Fruit fly (Drosophila melanogaster) whole organism, embryonic: ENCODE data around the gene trx.

ENCODE experiments used
- Asciz ChIP-seq: fragments of 200-800 bp; sonication (Bioruptor generic); optimal IDR thresholded peaks from 2 replicates; lab custom pipeline; 2017; ENCODE audit warnings: missing biosample characterization, mild to moderate bottlenecking, missing genetic modification characterization, missing genetic modification reagents
- Atf-2 ChIP-seq: fragments of 200-800 bp; sonication (Bioruptor generic); optimal IDR thresholded peaks from 2 replicates; lab custom pipeline; 2016; ENCODE audit warnings: missing biosample characterization, missing genetic modification characterization
- Atf3 ChIP-seq: fragments of 200-800 bp; sonication (Bioruptor generic); optimal IDR thresholded peaks from 3 replicates; lab custom pipeline; 2016; ENCODE audit warnings: missing biosample characterization, missing genetic modification characterization
- Bgb ChIP-seq: fragments of 200-800 bp; sonication (Bioruptor generic); IDR thresholded peaks from 2 replicates; pipeline ENCODE4 v1.3.6; 2022; ENCODE audit warnings: missing biosample characterization, missing genetic modification characterization; ENCODE audit not compliant: partially characterized antibody
- CG10431 ChIP-seq: fragments of 200-800 bp; sonication (Bioruptor generic); optimal IDR thresholded peaks from 3 replicates; lab custom pipeline; 2018; ENCODE audit warnings: missing biosample characterization, mild to moderate bottlenecking, missing genetic modification characterization
- CG10959 ChIP-seq: fragments of 200-800 bp; sonication (Bioruptor generic); IDR thresholded peaks from 2 replicates; pipeline ENCODE4 v1.3.6; 2022; ENCODE audit warnings: missing biosample characterization, missing genetic modification characterization
- CG10979 ChIP-seq: fragments of 200-800 bp; sonication (Bioruptor generic); optimal IDR thresholded peaks from 2 replicates; lab custom pipeline; 2018; ENCODE audit warnings: missing biosample characterization, mild to moderate bottlenecking, missing genetic modification characterization, moderate library complexity
- CG12155 ChIP-seq: fragments of 200-800 bp; sonication (Bioruptor generic); optimal IDR thresholded peaks from 3 replicates; lab custom pipeline; 2016; ENCODE audit warnings: missing biosample characterization, missing genetic modification characterization
- CG12236 ChIP-seq: fragments of 200-800 bp; sonication (Bioruptor generic); optimal IDR thresholded peaks from 2 replicates; lab custom pipeline; 2016; ENCODE audit warnings: missing biosample characterization, missing genetic modification characterization
- CG12299 ChIP-seq: fragments of 200-800 bp; sonication (Bioruptor generic); optimal IDR thresholded peaks from 2 replicates; lab custom pipeline; 2018; ENCODE audit warnings: missing biosample characterization, mild to moderate bottlenecking, missing genetic modification characterization
- CG13775 ChIP-seq: fragments of 200-800 bp; sonication (Bioruptor generic); optimal IDR thresholded peaks from 3 replicates; lab custom pipeline; 2017; ENCODE audit warnings: missing biosample characterization, mild to moderate bottlenecking, missing genetic modification characterization
- CG14014 ChIP-seq: fragments of 200-800 bp; sonication (Bioruptor generic); IDR thresholded peaks from 2 replicates; pipeline ENCODE4 v1.3.6; 2022; ENCODE audit warnings: missing biosample characterization, missing genetic modification characterization
- CG1603 ChIP-seq: fragments of 200-800 bp; sonication (Bioruptor generic); optimal IDR thresholded peaks from 2 replicates; lab custom pipeline; 2019; ENCODE audit warnings: missing biosample characterization, mild to moderate bottlenecking, missing genetic modification characterization, moderate library complexity
- CG16779 ChIP-seq: fragments of 200-800 bp; sonication (Bioruptor generic); IDR thresholded peaks from 2 replicates; pipeline ENCODE4 v1.3.6; 2022; ENCODE audit warnings: missing biosample characterization, missing genetic modification characterization
- CG16863 ChIP-seq: fragments of 200-800 bp; sonication (Bioruptor generic); optimal IDR thresholded peaks from 3 replicates; lab custom pipeline; 2016; ENCODE audit warnings: missing biosample characterization, missing genetic modification characterization
- CG17385 ChIP-seq: fragments of 200-800 bp; sonication (Bioruptor generic); optimal IDR thresholded peaks from 3 replicates; lab custom pipeline; 2018; ENCODE audit warnings: missing biosample characterization, mild to moderate bottlenecking, missing genetic modification characterization
- CG2120 ChIP-seq: fragments of 200-800 bp; sonication (Bioruptor generic); optimal IDR thresholded peaks from 3 replicates; lab custom pipeline; 2016; ENCODE audit warnings: missing biosample characterization, missing genetic modification characterization
- CG2875 ChIP-seq: fragments of 200-800 bp; sonication (Bioruptor generic); optimal IDR thresholded peaks from 2 replicates; lab custom pipeline; 2017; ENCODE audit warnings: missing biosample characterization, mild to moderate bottlenecking, missing genetic modification characterization, missing genetic modification reagents
- CG4707 ChIP-seq: fragments of 200-800 bp; sonication (Bioruptor generic); optimal IDR thresholded peaks from 2 replicates; lab custom pipeline; 2018; ENCODE audit warnings: missing biosample characterization, mild to moderate bottlenecking, missing genetic modification characterization, moderate library complexity
- CG6175 ChIP-seq: fragments of 200-800 bp; sonication (Bioruptor generic); IDR thresholded peaks from 3 replicates; pipeline ENCODE4 v1.3.6; 2022; ENCODE audit warnings: missing biosample characterization, missing genetic modification characterization
- CG6254 ChIP-seq: fragments of 200-800 bp; sonication (Bioruptor generic); optimal IDR thresholded peaks from 3 replicates; lab custom pipeline; 2017; ENCODE audit warnings: mild to moderate bottlenecking, missing biosample characterization, missing genetic modification reagents, missing genetic modification characterization
- CG7786 ChIP-seq: fragments of 200-800 bp; sonication (Bioruptor generic); optimal IDR thresholded peaks from 2 replicates; lab custom pipeline; 2016; ENCODE audit warnings: missing biosample characterization, missing genetic modification characterization
- CG8478 ChIP-seq: fragments of >200 bp; optimal IDR thresholded peaks from 2 replicates; lab custom pipeline; 2018
- CG9609 ChIP-seq: fragments of 200-800 bp; sonication (Bioruptor generic); optimal IDR thresholded peaks from 3 replicates; lab custom pipeline; 2016; ENCODE audit warnings: missing biosample characterization, missing genetic modification characterization
- Dp ChIP-seq: fragments of 200-800 bp; sonication (Bioruptor generic); optimal IDR thresholded peaks from 2 replicates; lab custom pipeline; 2018; ENCODE audit warnings: missing biosample characterization, mild to moderate bottlenecking, missing genetic modification characterization, moderate library complexity
- Fer2 ChIP-seq: fragments of 200-800 bp; sonication (Bioruptor generic); optimal IDR thresholded peaks from 2 replicates; lab custom pipeline; 2018; ENCODE audit warnings: missing biosample characterization, mild to moderate bottlenecking, missing genetic modification characterization, moderate library complexity
- Lhr ChIP-seq: fragments of 200-800 bp; sonication (Bioruptor generic); optimal IDR thresholded peaks from 3 replicates; lab custom pipeline; 2017; ENCODE audit warnings: mild to moderate bottlenecking, missing biosample characterization, missing genetic modification reagents, missing genetic modification characterization
- MTF-1 ChIP-seq: fragments of 200-800 bp; sonication (Bioruptor generic); optimal IDR thresholded peaks from 2 replicates; lab custom pipeline; 2018; ENCODE audit warnings: missing biosample characterization, mild to moderate bottlenecking, missing genetic modification characterization, borderline replicate concordance
- Mes4 ChIP-seq: fragments of 200-800 bp; sonication (Bioruptor generic); optimal IDR thresholded peaks from 2 replicates; lab custom pipeline; 2016; ENCODE audit warnings: missing biosample characterization, missing genetic modification characterization
- NFAT ChIP-seq: fragments of 200-800 bp; sonication (Bioruptor generic); IDR thresholded peaks from 2 replicates; pipeline ENCODE4 v1.3.6; 2022; ENCODE audit warnings: missing biosample characterization, missing genetic modification characterization
- Neu2 ChIP-seq: fragments of 200-800 bp; sonication (Bioruptor generic); optimal IDR thresholded peaks from 3 replicates; lab custom pipeline; 2016; ENCODE audit warnings: missing biosample characterization, missing genetic modification characterization, borderline replicate concordance
- Nf-YB ChIP-seq: fragments of 200-800 bp; sonication (Bioruptor generic); optimal IDR thresholded peaks from 3 replicates; lab custom pipeline; 2019; ENCODE audit warnings: missing biosample characterization, mild to moderate bottlenecking, missing genetic modification characterization, moderate library complexity
- Rx ChIP-seq: fragments of 200-800 bp; sonication (Bioruptor generic); IDR thresholded peaks from 2 replicates; pipeline ENCODE4 v1.3.6; 2022; ENCODE audit warnings: missing biosample characterization, missing genetic modification characterization
- Ssrp ChIP-seq: fragments of 200-800 bp; sonication (Bioruptor generic); optimal IDR thresholded peaks from 2 replicates; lab custom pipeline; 2018; ENCODE audit warnings: missing biosample characterization, mild to moderate bottlenecking, missing genetic modification characterization, moderate library complexity
- Trl ChIP-seq, 3 experiments: fragments of >200 bp in 2 of 3; fragments of 200-800 bp in 1 of 3; sonication (Bioruptor generic) in 1 of 3; optimal IDR thresholded peaks; 2 replicates in 1 of 3; 3 replicates in 2 of 3; lab custom pipeline; 2016 to 2017; ENCODE audit warnings: missing biosample characterization in 1 of 3, missing genetic modification characterization in 1 of 3
- al ChIP-seq: fragments of 200-800 bp; sonication (Bioruptor generic); IDR thresholded peaks from 2 replicates; pipeline ENCODE4 v1.3.6; 2022; ENCODE audit warnings: missing biosample characterization, missing genetic modification characterization
- chm ChIP-seq: fragments of 200-800 bp; sonication (Bioruptor generic); IDR thresholded peaks from 2 replicates; pipeline ENCODE4 v1.3.6; 2022; ENCODE audit warnings: missing biosample characterization, missing genetic modification characterization
- corto ChIP-seq: fragments of 200-800 bp; sonication (Bioruptor generic); optimal IDR thresholded peaks from 2 replicates; lab custom pipeline; 2016; ENCODE audit warnings: missing biosample characterization, mild to moderate bottlenecking, missing genetic modification characterization, moderate library complexity
- danr ChIP-seq: fragments of 200-800 bp; sonication (Bioruptor generic); IDR thresholded peaks from 2 replicates; pipeline ENCODE4 v1.3.6; 2022; ENCODE audit warnings: missing biosample characterization, missing genetic modification characterization
- dpn ChIP-seq, 2 experiments: fragments of 200-800 bp; sonication (Bioruptor generic); optimal IDR thresholded peaks; 3 replicates each; lab custom pipeline; 2016; ENCODE audit warnings: missing biosample characterization in 2 of 2, missing genetic modification characterization in 2 of 2
- insv ChIP-seq, 2 experiments: fragments of 200-800 bp; sonication (Bioruptor generic); optimal IDR thresholded peaks; 3 replicates each; lab custom pipeline; 2016 to 2018; ENCODE audit warnings: missing biosample characterization in 2 of 2, missing genetic modification characterization in 2 of 2
- lbe ChIP-seq: fragments of 200-800 bp; sonication (Bioruptor generic); optimal IDR thresholded peaks from 2 replicates; lab custom pipeline; 2016; ENCODE audit warnings: missing biosample characterization, mild to moderate bottlenecking, missing genetic modification characterization
- oc ChIP-seq: fragments of 200-800 bp; sonication (Bioruptor generic); optimal IDR thresholded peaks from 2 replicates; lab custom pipeline; 2018; ENCODE audit warnings: missing biosample characterization, mild to moderate bottlenecking, missing genetic modification characterization, moderate library complexity
- onecut ChIP-seq: fragments of 200-800 bp; sonication (Bioruptor generic); IDR thresholded peaks from 2 replicates; pipeline ENCODE4 v1.3.6; 2022; ENCODE audit warnings: missing biosample characterization, missing genetic modification characterization
- pum ChIP-seq: fragments of 200-800 bp; sonication (Bioruptor generic); optimal IDR thresholded peaks from 2 replicates; lab custom pipeline; 2016; ENCODE audit warnings: missing biosample characterization, missing genetic modification characterization
- ranshi ChIP-seq: fragments of 200-800 bp; sonication (Bioruptor generic); IDR thresholded peaks from 2 replicates; pipeline ENCODE4 v1.3.6; 2022; ENCODE audit warnings: missing biosample characterization, missing genetic modification characterization
- sd ChIP-seq: fragments of 200-800 bp; sonication (Bioruptor generic); optimal IDR thresholded peaks from 3 replicates; lab custom pipeline; 2018; ENCODE audit warnings: missing biosample characterization, mild to moderate bottlenecking, missing genetic modification characterization, moderate library complexity
- sna ChIP-seq: fragments of 200-800 bp; sonication (Bioruptor generic); IDR thresholded peaks from 2 replicates; pipeline ENCODE4 v1.3.6; 2022; ENCODE audit warnings: missing biosample characterization, missing genetic modification characterization; ENCODE audit not compliant: partially characterized antibody
- twi ChIP-seq: fragments of 200-800 bp; optimal IDR thresholded peaks from 2 replicates; lab custom pipeline; 2019; ENCODE audit warnings: missing biosample characterization, mild to moderate bottlenecking, missing genetic modification characterization, moderate library complexity
- unc-4 ChIP-seq: fragments of 200-800 bp; sonication (Bioruptor generic); IDR thresholded peaks from 2 replicates; pipeline ENCODE4 v1.3.6; 2022; ENCODE audit warnings: missing biosample characterization, missing genetic modification characterization; ENCODE audit not compliant: partially characterized antibody
- vfl ChIP-seq: fragments of 200-800 bp; sonication (Bioruptor generic); optimal IDR thresholded peaks from 2 replicates; lab custom pipeline; 2016; ENCODE audit warnings: missing biosample characterization, missing genetic modification characterization

The trx gene

DNA sequence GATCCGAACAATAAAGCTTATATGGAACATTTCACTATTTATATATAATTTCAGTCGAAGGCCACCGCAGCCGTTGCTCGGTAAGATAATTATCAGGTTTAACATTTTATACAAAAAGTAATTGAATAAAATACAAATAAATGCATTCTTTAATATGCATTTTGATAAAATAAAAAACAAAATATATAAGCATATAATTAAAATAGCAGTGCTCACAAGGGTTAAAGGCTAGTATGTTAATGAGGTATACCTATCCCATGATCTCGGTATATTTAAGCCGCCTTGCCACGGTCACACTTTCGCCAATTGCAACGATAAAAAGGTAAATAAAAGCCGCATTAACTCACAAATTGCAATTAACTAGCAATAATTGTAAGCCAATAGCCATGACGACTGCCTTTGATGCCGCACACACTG is 22.1 kb upstream of the trx start, which contains the start of gene Polr2I (continued):
- TF ChIP-seq MTF-1 (GFP tag; lab: Kevin White, UChicago) = no peak
- no peak for TF ChIP-seq danr (GFP tag; lab: Robert Waterston, UW)
- TF ChIP-seq Lhr = peak; percentile 6
- no peak for TF ChIP-seq Atf-2
- no peak for TF ChIP-seq CG1603 (tag; lab: Kevin White, UChicago)
- no peak for TF ChIP-seq al
- TF ChIP-seq sd (tag; lab: Kevin White, UChicago) = no peak
- TF ChIP-seq CG16779 (GFP tag; lab: Robert Waterston, UW) = no peak
- no peak for TF ChIP-seq NFAT (GFP tag; lab: Robert Waterston, UW)
- no peak for TF ChIP-seq CG16863 (GFP tag; lab: Kevin White, UChicago)
- TF ChIP-seq Trl (optimal IDR thresholded peaks at IDR 0.05; lab: Kevin White, UChicago) = no peak
- no peak for TF ChIP-seq Trl (GFP tag; optimal IDR thresholded peaks at IDR 0.05; lab: Kevin White, UChicago)
- no peak for TF ChIP-seq chm (GFP tag; lab: Robert Waterston, UW)
- no peak for TF ChIP-seq Rx (GFP tag; lab: Robert Waterston, UW)
- TF ChIP-seq unc-4 = no peak
- TF ChIP-seq CG14014 (GFP tag; lab: Robert Waterston, UW) = no peak
- no peak for TF ChIP-seq oc (tag; lab: Kevin White, UChicago)
- no peak for TF ChIP-seq Atf3 (GFP tag; lab: Kevin White, UChicago)
- TF ChIP-seq twi = peak; percentile 15
- TF ChIP-seq CG6254 = no peak
- no peak for TF ChIP-seq Nf-YB (GFP tag; lab: Kevin White, UChicago)
- TF ChIP-seq dpn (GFP tag; optimal IDR thresholded peaks at IDR 0.05; lab: Kevin White, UChicago) = peak in 1 of 2 experiments; percentile 10
- TF ChIP-seq ranshi = peak; percentile 42; the same call in 1 of the 2 replicates
- no peak for TF ChIP-seq Bgb
- peak; percentile 30 for TF ChIP-seq CG2120 (GFP tag; lab: Kevin White, UChicago)
- TF ChIP-seq Mes4 (GFP tag; lab: Kevin White, UChicago) = no peak
- TF ChIP-seq CG7786 (GFP tag; lab: Kevin White, UChicago) = no peak
- no peak for TF ChIP-seq Neu2 (GFP tag; lab: Kevin White, UChicago)
- no peak for TF ChIP-seq CG12236
- no peak for TF ChIP-seq CG4707
- TF ChIP-seq CG9609 (GFP tag; lab: Kevin White, UChicago) = no peak
- TF ChIP-seq onecut (GFP tag; lab: Robert Waterston, UW) = no peak
- TF ChIP-seq CG10431 (GFP tag; lab: Kevin White, UChicago) = peak; percentile 21
- TF ChIP-seq vfl (GFP tag; lab: Kevin White, UChicago) = no peak
- no peak for TF ChIP-seq insv (GFP tag; optimal IDR thresholded peaks at IDR 0.05; lab: Kevin White, UChicago)
- TF ChIP-seq Fer2 (tag; lab: Kevin White, UChicago) = no peak
- TF ChIP-seq CG17385 = peak; percentile 27
- peak; percentile 31 for TF ChIP-seq CG12155 (GFP tag; lab: Kevin White, UChicago)
- TF ChIP-seq Dp (GFP tag; lab: Kevin White, UChicago) = peak; percentile 21
- peak; percentile 49 for TF ChIP-seq CG13775 (GFP tag; lab: Kevin White, UChicago)
- TF ChIP-seq lbe (GFP tag; lab: Kevin White, UChicago) = no peak
- TF ChIP-seq CG2875 (GFP tag; lab: Kevin White, UChicago) = no peak
- no peak for TF ChIP-seq CG8478 (lab: Kevin White, UChicago)
- TF ChIP-seq pum (GFP tag; lab: Kevin White, UChicago) = no peak
- TF ChIP-seq CG6175 (GFP tag; lab: Robert Waterston, UW) = no peak
- TF ChIP-seq CG10959 (GFP tag; lab: Robert Waterston, UW) = peak; percentile 88
- no peak for TF ChIP-seq Asciz
- TF ChIP-seq corto = no peak
- peak; percentile 24 for TF ChIP-seq Ssrp (tag; lab: Kevin White, UChicago)
- TF ChIP-seq CG12299 (tag; lab: Kevin White, UChicago) = no peak
- TF ChIP-seq sna = no peak
- TF ChIP-seq CG10979 (tag; lab: Kevin White, UChicago) = peak; percentile 13
